Fruit fly (Drosophila melanogaster) whole organism, embryonic: ENCODE measurements around the gene CG42390.

ENCODE experiments used
- Awh ChIP-seq: fragments of 200-800 bp; sonication (Bioruptor generic); IDR thresholded peaks from 2 replicates; pipeline ENCODE4, ENCODE4 v1.3.6; 2022; ENCODE audit warnings: missing biosample characterization, missing genetic modification characterization
- CG11247 ChIP-seq: fragments of 200-800 bp; sonication (Bioruptor generic); IDR thresholded peaks from 2 replicates; pipeline ENCODE4 v1.3.6; 2022; ENCODE audit warnings: missing biosample characterization, missing genetic modification characterization
- CG12155 ChIP-seq: fragments of 200-800 bp; sonication (Bioruptor generic); optimal IDR thresholded peaks from 3 replicates; lab custom pipeline; 2016; ENCODE audit warnings: missing biosample characterization, missing genetic modification characterization
- CG12744 ChIP-seq: fragments of 200-800 bp; sonication (Bioruptor generic); optimal IDR thresholded peaks from 2 replicates; lab custom pipeline; 2016; ENCODE audit warnings: missing biosample characterization, missing genetic modification characterization
- CG14965 ChIP-seq: fragments of 200-800 bp; sonication (Bioruptor generic); optimal IDR thresholded peaks from 2 replicates; lab custom pipeline; 2016; ENCODE audit warnings: missing biosample characterization, missing genetic modification characterization, borderline replicate concordance
- CG15479 ChIP-seq: fragments of 200-800 bp; sonication (Bioruptor generic); optimal IDR thresholded peaks from 3 replicates; lab custom pipeline; 2019; ENCODE audit warnings: missing biosample characterization, mild to moderate bottlenecking, missing genetic modification characterization, moderate library complexity
- CG16813 ChIP-seq: fragments of 200-800 bp; sonication (Bioruptor generic); IDR thresholded peaks from 3 replicates; pipeline ENCODE4 v1.3.6; 2022; ENCODE audit warnings: missing biosample characterization, missing genetic modification characterization; ENCODE audit not compliant: partially characterized antibody
- CG17328 ChIP-seq: fragments of 200-800 bp; sonication (Bioruptor generic); IDR thresholded peaks from 2 replicates; pipeline ENCODE4 v1.3.6; 2022; ENCODE audit warnings: missing biosample characterization, missing genetic modification characterization
- CG18011 ChIP-seq: fragments of 200-800 bp; sonication (Bioruptor generic); optimal IDR thresholded peaks from 2 replicates; lab custom pipeline; 2017; ENCODE audit warnings: missing biosample characterization, missing genetic modification characterization, mild to moderate bottlenecking, moderate library complexity, missing genotype
- CG2116 ChIP-seq: fragments of 200-800 bp; sonication (Bioruptor generic); optimal IDR thresholded peaks from 3 replicates; lab custom pipeline; 2018; ENCODE audit warnings: missing biosample characterization, mild to moderate bottlenecking, missing genetic modification characterization
- CG2202 ChIP-seq: fragments of 200-800 bp; sonication (Bioruptor generic); optimal IDR thresholded peaks from 2 replicates; lab custom pipeline; 2018; ENCODE audit warnings: missing biosample characterization, mild to moderate bottlenecking, missing genetic modification characterization
- CG31388 ChIP-seq: fragments of 200-800 bp; sonication (Bioruptor generic); optimal IDR thresholded peaks from 2 replicates; lab custom pipeline; 2016; ENCODE audit warnings: missing biosample characterization, missing genetic modification characterization
- CG3163 ChIP-seq: fragments of 200-800 bp; sonication (Bioruptor generic); optimal IDR thresholded peaks from 3 replicates; lab custom pipeline; 2016; ENCODE audit warnings: missing biosample characterization, missing genetic modification characterization
- CG32772 ChIP-seq: fragments of 200-800 bp; sonication (Bioruptor generic); IDR thresholded peaks from 2 replicates; pipeline ENCODE4 v1.3.6; 2022; ENCODE audit warnings: missing biosample characterization, missing genetic modification characterization
- CG3407 ChIP-seq: fragments of 200-800 bp; sonication (Bioruptor generic); optimal IDR thresholded peaks from 2 replicates; lab custom pipeline; 2018; ENCODE audit warnings: missing biosample characterization, mild to moderate bottlenecking, missing genetic modification characterization
- CG34376 ChIP-seq: fragments of 200-800 bp; sonication (Bioruptor generic); optimal IDR thresholded peaks from 2 replicates; lab custom pipeline; 2018; ENCODE audit warnings: missing biosample characterization, mild to moderate bottlenecking, missing genetic modification characterization
- CG4617 ChIP-seq: fragments of 200-800 bp; sonication (Bioruptor generic); optimal IDR thresholded peaks from 3 replicates; lab custom pipeline; 2016; ENCODE audit warnings: missing biosample characterization, missing genetic modification characterization, borderline replicate concordance
- CG4707 ChIP-seq: fragments of 200-800 bp; sonication (Bioruptor generic); optimal IDR thresholded peaks from 2 replicates; lab custom pipeline; 2018; ENCODE audit warnings: missing biosample characterization, mild to moderate bottlenecking, missing genetic modification characterization, moderate library complexity
- CG5245 ChIP-seq: fragments of 200-800 bp; sonication (Bioruptor generic); optimal IDR thresholded peaks from 3 replicates; lab custom pipeline; 2016; ENCODE audit warnings: missing biosample characterization, missing genetic modification characterization
- CG6272 ChIP-seq: fragments of 200-800 bp; sonication (Bioruptor generic); IDR thresholded peaks from 2 replicates; pipeline ENCODE4 v1.3.6; 2022; ENCODE audit warnings: missing biosample characterization, missing genetic modification characterization
- CG7786 ChIP-seq: fragments of 200-800 bp; sonication (Bioruptor generic); optimal IDR thresholded peaks from 2 replicates; lab custom pipeline; 2016; ENCODE audit warnings: missing biosample characterization, missing genetic modification characterization
- CrebB ChIP-seq: fragments of 200-800 bp; sonication (Bioruptor generic); optimal IDR thresholded peaks from 3 replicates; lab custom pipeline; 2018; ENCODE audit warnings: missing biosample characterization, mild to moderate bottlenecking, missing genetic modification characterization
- Deaf1 ChIP-seq: fragments of 200-800 bp; optimal IDR thresholded peaks from 3 replicates; lab custom pipeline; 2019; ENCODE audit warnings: missing biosample characterization, mild to moderate bottlenecking, missing genetic modification characterization, moderate library complexity
- Dip2 ChIP-seq: fragments of 200-800 bp; sonication (Bioruptor generic); IDR thresholded peaks from 2 replicates; pipeline ENCODE4 v1.3.6; 2022; ENCODE audit warnings: missing biosample characterization, missing genetic modification characterization
- Fer1 ChIP-seq: fragments of 200-800 bp; sonication (Bioruptor generic); optimal IDR thresholded peaks from 2 replicates; lab custom pipeline; 2017; ENCODE audit warnings: missing biosample characterization, mild to moderate bottlenecking, missing genetic modification characterization
- HLH4C ChIP-seq: fragments of 200-800 bp; sonication (Bioruptor generic); IDR thresholded peaks from 3 replicates; pipeline ENCODE4 v1.3.6; 2022; ENCODE audit warnings: missing biosample characterization, missing genetic modification characterization; ENCODE audit not compliant: partially characterized antibody
- HmgZ ChIP-seq: fragments of 200-800 bp; sonication (Bioruptor generic); optimal IDR thresholded peaks from 2 replicates; lab custom pipeline; 2018; ENCODE audit warnings: missing biosample characterization, mild to moderate bottlenecking, missing genetic modification characterization
- Hr39 ChIP-seq: fragments of >200 bp; optimal IDR thresholded peaks from 2 replicates; lab custom pipeline; 2017
- Mad ChIP-seq: fragments of 200-800 bp; sonication (Bioruptor generic); optimal IDR thresholded peaks from 2 replicates; lab custom pipeline; 2016; ENCODE audit warnings: missing biosample characterization, missing genetic modification characterization
- Oaz ChIP-seq: fragments of 200-800 bp; sonication (Bioruptor generic); IDR thresholded peaks from 2 replicates; pipeline ENCODE4 v1.3.6; 2022; ENCODE audit warnings: missing biosample characterization, missing genetic modification characterization
- Pdp1 ChIP-seq, 2 experiments: fragments of 200-800 bp; sonication (Bioruptor generic); optimal IDR thresholded peaks; 3 replicates each; lab custom pipeline; 2016; ENCODE audit warnings: missing biosample characterization in 2 of 2, missing genetic modification characterization in 2 of 2, mild to moderate bottlenecking in 1 of 2, moderate library complexity in 1 of 2
- Side ChIP-seq: fragments of 200-800 bp; sonication (Bioruptor generic); optimal IDR thresholded peaks from 2 replicates; lab custom pipeline; 2016; ENCODE audit warnings: missing biosample characterization, missing genetic modification characterization
- Sry-β ChIP-seq: fragments of 200-800 bp; sonication (Bioruptor generic); optimal IDR thresholded peaks from 2 replicates; lab custom pipeline; 2018; ENCODE audit warnings: missing biosample characterization, mild to moderate bottlenecking, missing genetic modification characterization, moderate library complexity
- Sry-δ ChIP-seq: fragments of 200-800 bp; sonication (Bioruptor generic); optimal IDR thresholded peaks from 2 replicates; lab custom pipeline; 2016; ENCODE audit warnings: missing biosample characterization, missing genetic modification characterization
- Trl ChIP-seq, 3 experiments: fragments of >200 bp in 2 of 3; fragments of 200-800 bp in 1 of 3; sonication (Bioruptor generic) in 1 of 3; optimal IDR thresholded peaks; 2 replicates in 1 of 3; 3 replicates in 2 of 3; lab custom pipeline; 2016 to 2017; ENCODE audit warnings: missing biosample characterization in 1 of 3, missing genetic modification characterization in 1 of 3
- Usf ChIP-seq: fragments of 200-800 bp; sonication (Bioruptor generic); optimal IDR thresholded peaks from 2 replicates; lab custom pipeline; 2017; ENCODE audit warnings: missing genotype, missing biosample characterization, missing genetic modification characterization
- ab ChIP-seq: fragments of 200-800 bp; sonication (Bioruptor generic); optimal IDR thresholded peaks from 2 replicates; lab custom pipeline; 2016; ENCODE audit warnings: missing biosample characterization, missing genetic modification characterization
- al ChIP-seq: fragments of 200-800 bp; sonication (Bioruptor generic); IDR thresholded peaks from 2 replicates; pipeline ENCODE4 v1.3.6; 2022; ENCODE audit warnings: missing biosample characterization, missing genetic modification characterization
- bcd ChIP-seq: fragments of 200-800 bp; sonication (Bioruptor generic); optimal IDR thresholded peaks from 2 replicates; lab custom pipeline; 2017; ENCODE audit warnings: missing biosample characterization, mild to moderate bottlenecking, missing genetic modification characterization
- chm ChIP-seq: fragments of 200-800 bp; sonication (Bioruptor generic); IDR thresholded peaks from 2 replicates; pipeline ENCODE4 v1.3.6; 2022; ENCODE audit warnings: missing biosample characterization, missing genetic modification characterization
- dm ChIP-seq: fragments of 200-800 bp; sonication (Bioruptor generic); optimal IDR thresholded peaks from 3 replicates; lab custom pipeline; 2016; ENCODE audit warnings: missing biosample characterization, missing genetic modification characterization
- ewg ChIP-seq: fragments of 200-800 bp; sonication (Bioruptor generic); optimal IDR thresholded peaks from 3 replicates; lab custom pipeline; 2017; ENCODE audit warnings: mild to moderate bottlenecking, missing biosample characterization, missing genetic modification reagents, missing genetic modification characterization
- fd64A ChIP-seq: fragments of 200-800 bp; sonication (Bioruptor generic); optimal IDR thresholded peaks from 3 replicates; lab custom pipeline; 2018; ENCODE audit warnings: missing biosample characterization, mild to moderate bottlenecking, missing genetic modification characterization
- fru ChIP-seq: fragments of >200 bp; optimal IDR thresholded peaks from 2 replicates; lab custom pipeline; 2017
- grau ChIP-seq: fragments of 200-800 bp; optimal IDR thresholded peaks from 3 replicates; lab custom pipeline; 2019; ENCODE audit warnings: missing biosample characterization, mild to moderate bottlenecking, missing genetic modification characterization, moderate library complexity
- grn ChIP-seq: fragments of 200-800 bp; sonication (Bioruptor generic); optimal IDR thresholded peaks from 3 replicates; lab custom pipeline; 2017; ENCODE audit warnings: missing biosample characterization, missing genetic modification characterization
- ham ChIP-seq: fragments of 200-800 bp; sonication (Bioruptor generic); IDR thresholded peaks from 2 replicates; pipeline ENCODE4 v1.3.6; 2022; ENCODE audit warnings: missing biosample characterization, missing genetic modification characterization
- hth ChIP-seq: fragments of >200 bp; optimal IDR thresholded peaks from 2 replicates; lab custom pipeline; 2017; ENCODE audit warnings: inconsistent platforms
- lilli ChIP-seq: fragments of 200-800 bp; sonication (Bioruptor generic); optimal IDR thresholded peaks from 3 replicates; lab custom pipeline; 2016; ENCODE audit warnings: missing biosample characterization, missing genetic modification characterization
- p53 ChIP-seq: fragments of 200-800 bp; sonication (Bioruptor generic); optimal IDR thresholded peaks from 2 replicates; lab custom pipeline; 2016; ENCODE audit warnings: missing biosample characterization, missing genetic modification characterization
- row ChIP-seq: fragments of 200-800 bp; sonication (Bioruptor generic); IDR thresholded peaks from 3 replicates; pipeline ENCODE4 v1.3.6; 2022; ENCODE audit warnings: missing biosample characterization, missing genetic modification characterization
- ttk ChIP-seq: fragments of 200-800 bp; sonication (Bioruptor generic); IDR thresholded peaks from 2 replicates; pipeline ENCODE4 v2.1.2; 2022; ENCODE audit warnings: missing biosample characterization, missing genetic modification characterization

Gene CG42390

dm6 chr3R:22139113-22139512 lies 19.3 kb downstream of the CG42390 start (continued):
- TF ChIP-seq HLH4C: no peak
- TF ChIP-seq row (GFP tag; lab: Robert Waterston, UW): peak; percentile 31; the same call in 2 of the 3 replicates
- TF ChIP-seq CG16813 (GFP tag; lab: Robert Waterston, UW): no peak
- TF ChIP-seq p53 (GFP tag; lab: Kevin White, UChicago): no peak
- no peak for TF ChIP-seq Deaf1 (tag; lab: Kevin White, UChicago)
- TF ChIP-seq Hr39 (lab: Kevin White, UChicago): no peak
- peak; percentile 81 for TF ChIP-seq CG5245 (GFP tag; lab: Kevin White, UChicago)
- TF ChIP-seq ewg (GFP tag; lab: Kevin White, UChicago): peak; percentile 51
- peak; percentile 26 for TF ChIP-seq dm
- peak; percentile 48 for TF ChIP-seq lilli (GFP tag; lab: Kevin White, UChicago)
- peak; percentile 55 for TF ChIP-seq CG2202 (tag; lab: Kevin White, UChicago)
- peak; percentile 16 for TF ChIP-seq CrebB
- TF ChIP-seq Dip2 (GFP tag; lab: Robert Waterston, UW): no peak
- peak; percentile 19 for TF ChIP-seq CG2116 (GFP tag; lab: Kevin White, UChicago)
- no peak for TF ChIP-seq CG14965 (GFP tag; lab: Kevin White, UChicago)
- TF ChIP-seq Trl (optimal IDR thresholded peaks at IDR 0.05; lab: Kevin White, UChicago): no peak
- peak; percentile 65 for TF ChIP-seq Trl (GFP tag; optimal IDR thresholded peaks at IDR 0.05; lab: Kevin White, UChicago)
- TF ChIP-seq Side: peak; percentile 54
- peak; percentile 24; the same call in 1 of the 2 replicates for TF ChIP-seq al (GFP tag; lab: Robert Waterston, UW)
- no peak for TF ChIP-seq ab (GFP tag; lab: Kevin White, UChicago)
- peak; percentile 80 for TF ChIP-seq CG32772 (GFP tag; lab: Robert Waterston, UW)
- peak; percentile 40 for TF ChIP-seq CG3407 (GFP tag; lab: Kevin White, UChicago)
- peak; percentile 82 for TF ChIP-seq CG17328 (GFP tag; lab: Robert Waterston, UW)
- peak; percentile 16 for TF ChIP-seq CG3163 (GFP tag; lab: Kevin White, UChicago)
- peak; percentile 38 for TF ChIP-seq grau (tag; lab: Kevin White, UChicago)
- peak; percentile 69 for TF ChIP-seq fd64A
- no peak for TF ChIP-seq CG34376 (GFP tag; lab: Kevin White, UChicago)
- TF ChIP-seq Oaz: peak; percentile 27; the same call in 1 of the 2 replicates
- TF ChIP-seq CG4707: peak; percentile 37
- no peak for TF ChIP-seq Sry-β (GFP tag; lab: Kevin White, UChicago)
- no peak for TF ChIP-seq CG18011 (GFP tag; lab: Kevin White, UChicago)
- peak; percentile 18 for TF ChIP-seq Sry-δ (GFP tag; lab: Kevin White, UChicago)
- TF ChIP-seq Pdp1 (GFP tag; optimal IDR thresholded peaks at IDR 0.05; lab: Kevin White, UChicago): peak; percentile 50 to 60
- no peak for TF ChIP-seq CG4617 (GFP tag; lab: Kevin White, UChicago)
- peak; percentile 12 for TF ChIP-seq CG7786 (GFP tag; lab: Kevin White, UChicago)
- TF ChIP-seq bcd (GFP tag; lab: Kevin White, UChicago): peak; percentile 60
- TF ChIP-seq CG15479 (GFP tag; lab: Kevin White, UChicago): no peak
- TF ChIP-seq Usf (GFP tag; lab: Kevin White, UChicago): peak; percentile 7
- peak; percentile 42 for TF ChIP-seq Mad (GFP tag; lab: Kevin White, UChicago)
- TF ChIP-seq chm (GFP tag; lab: Robert Waterston, UW): peak; percentile 94
- TF ChIP-seq Fer1 (GFP tag; lab: Kevin White, UChicago): no peak
- TF ChIP-seq CG11247 (GFP tag; lab: Robert Waterston, UW): peak; percentile 55; the same call in 1 of the 2 replicates
- TF ChIP-seq fru (lab: Kevin White, UChicago): no peak
- no peak for TF ChIP-seq CG6272 (GFP tag; lab: Robert Waterston, UW)
- no peak for TF ChIP-seq CG12744 (GFP tag; lab: Kevin White, UChicago)
- TF ChIP-seq ttk (GFP tag; lab: Robert Waterston, UW): peak; percentile 79
- no peak for TF ChIP-seq CG12155 (GFP tag; lab: Kevin White, UChicago)
- TF ChIP-seq Awh (GFP tag; lab: Robert Waterston, UW): peak; percentile 42; the same call in 1 of the 2 replicates
- no peak for TF ChIP-seq grn (GFP tag; lab: Kevin White, UChicago)
- peak; percentile 9 for TF ChIP-seq HmgZ (tag; lab: Kevin White, UChicago)
- TF ChIP-seq ham (GFP tag; lab: Robert Waterston, UW): no peak
- TF ChIP-seq CG31388 (GFP tag; lab: Kevin White, UChicago): no peak
- no peak for TF ChIP-seq hth (lab: Kevin White, UChicago)
